Worm (Caenorhabditis elegans) whole organism, L3 larva: ENCODE results near the gene str-263.

ENCODE experiments used
- R02D3.7 ChIP-seq: fragments of 150-350 bp; optimal IDR thresholded peaks from 2 replicates; lab custom pipeline; 2014; ENCODE audit warnings: missing biosample characterization, missing genetic modification characterization
- ZK546.5 ChIP-seq: sonication (generic microtip); optimal IDR thresholded peaks from 2 replicates; lab custom pipeline; 2017; ENCODE audit warnings: missing biosample characterization, missing genetic modification characterization
- aly-2 ChIP-seq: fragments of 150-350 bp; optimal IDR thresholded peaks from 2 replicates; lab custom pipeline; 2014; ENCODE audit warnings: missing biosample characterization, missing genetic modification characterization
- ama-1 ChIP-seq: fragments of 150-350 bp; optimal IDR thresholded peaks from 2 replicates; lab custom pipeline; 2018
- ceh-16 ChIP-seq: sonication (generic microtip); optimal IDR thresholded peaks from 2 replicates; lab custom pipeline; 2017; ENCODE audit warnings: missing biosample characterization, missing genetic modification characterization
- ceh-28 ChIP-seq: fragments of 150-350 bp; optimal IDR thresholded peaks from 2 replicates; lab custom pipeline; 2014; ENCODE audit warnings: missing biosample characterization, missing genetic modification reagents, missing genetic modification characterization
- ceh-82 ChIP-seq: fragments of 150-350 bp; optimal IDR thresholded peaks from 2 replicates; lab custom pipeline; 2014; ENCODE audit warnings: missing biosample characterization, missing genetic modification characterization
- ceh-9 ChIP-seq: sonication (generic microtip); optimal IDR thresholded peaks from 2 replicates; lab custom pipeline; 2018; ENCODE audit warnings: missing biosample characterization, missing genetic modification characterization
- daf-12 ChIP-seq: fragments of 150-350 bp; optimal IDR thresholded peaks from 2 replicates; lab custom pipeline; 2014; ENCODE audit warnings: missing biosample characterization, missing genetic modification reagents, missing genetic modification characterization
- egl-27 ChIP-seq: sonication (generic microtip); optimal IDR thresholded peaks from 4 replicates; lab custom pipeline; 2017; ENCODE audit warnings: missing biosample characterization, missing genetic modification reagents, missing genetic modification characterization
- egl-5 ChIP-seq: fragments of 150-350 bp; optimal IDR thresholded peaks from 2 replicates; lab custom pipeline; 2017; ENCODE audit warnings: missing biosample characterization, missing genetic modification reagents, missing genetic modification characterization, inconsistent platforms
- elt-1 ChIP-seq: fragments of 150-350 bp; optimal IDR thresholded peaks from 2 replicates; lab custom pipeline; 2014; ENCODE audit warnings: missing biosample characterization, missing genetic modification characterization
- elt-2 ChIP-seq: sonication (generic microtip); optimal IDR thresholded peaks from 2 replicates; lab custom pipeline; 2016; ENCODE audit warnings: missing genetic modification reagents, mild to moderate bottlenecking, missing genetic modification characterization, missing compliant biosample characterization
- elt-3 ChIP-seq, 3 experiments: fragments of 150-350 bp in 1 of 3; sonication (generic microtip) in 2 of 3; optimal IDR thresholded peaks; 2 replicates in 2 of 3; 4 replicates in 1 of 3; lab custom pipeline; 2014 to 2017; ENCODE audit warnings: missing biosample characterization in 3 of 3, missing genetic modification characterization in 3 of 3
- eor-1 ChIP-seq, 2 experiments: fragments of 150-350 bp; optimal IDR thresholded peaks; 2 replicates each; lab custom pipeline; 2014 to 2018; ENCODE audit warnings: missing biosample characterization in 2 of 2, missing genetic modification characterization in 2 of 2
- fkh-10 ChIP-seq: sonication (generic microtip); optimal IDR thresholded peaks from 2 replicates; lab custom pipeline; 2017; ENCODE audit warnings: missing biosample characterization, missing genetic modification reagents, missing genetic modification characterization
- fkh-2 ChIP-seq: fragments of 150-350 bp; optimal IDR thresholded peaks from 2 replicates; lab custom pipeline; 2014; ENCODE audit warnings: missing biosample characterization, missing genetic modification reagents, missing genetic modification characterization
- fos-1 ChIP-seq: fragments of 150-350 bp; optimal IDR thresholded peaks from 2 replicates; lab custom pipeline; 2014; ENCODE audit warnings: missing biosample characterization, missing genetic modification characterization
- hmg-11 ChIP-seq: sonication (generic microtip); optimal IDR thresholded peaks from 2 replicates; lab custom pipeline; 2016; ENCODE audit warnings: missing genetic modification characterization, missing compliant biosample characterization
- jun-1 ChIP-seq: fragments of 150-350 bp; optimal IDR thresholded peaks from 2 replicates; lab custom pipeline; 2014; ENCODE audit warnings: missing biosample characterization, missing genetic modification reagents, missing genetic modification characterization
- lin-15B ChIP-seq: fragments of 150-350 bp; optimal IDR thresholded peaks from 2 replicates; lab custom pipeline; 2014; ENCODE audit warnings: missing biosample characterization, missing genetic modification characterization
- lin-39 ChIP-seq: fragments of 150-350 bp; optimal IDR thresholded peaks from 2 replicates; lab custom pipeline; 2018; ENCODE audit warnings: missing biosample characterization, missing genetic modification reagents, missing genetic modification characterization
- lsy-12 ChIP-seq: sonication (generic microtip); optimal IDR thresholded peaks from 2 replicates; lab custom pipeline; 2016; ENCODE audit warnings: mild to moderate bottlenecking, missing genetic modification characterization, missing compliant biosample characterization
- mml-1 ChIP-seq: fragments of 150-350 bp; sonication (generic microtip); optimal IDR thresholded peaks from 3 replicates; lab custom pipeline; 2014; ENCODE audit warnings: missing biosample characterization, missing genetic modification characterization
- nfya-1 ChIP-seq: sonication (generic microtip); optimal IDR thresholded peaks from 2 replicates; lab custom pipeline; 2017; ENCODE audit warnings: missing genetic modification characterization, mild to moderate bottlenecking, missing compliant biosample characterization, antibody characterized with exemption, moderate library complexity; ENCODE audit not compliant: insufficient read depth
- nhr-11 ChIP-seq: fragments of 150-350 bp; optimal IDR thresholded peaks from 2 replicates; lab custom pipeline; 2014; ENCODE audit warnings: missing biosample characterization, missing genetic modification characterization
- nhr-23 ChIP-seq: fragments of 150-350 bp; optimal IDR thresholded peaks from 2 replicates; lab custom pipeline; 2014; ENCODE audit warnings: missing biosample characterization, missing genetic modification reagents, missing genetic modification characterization
- nhr-237 ChIP-seq: fragments of 150-350 bp; optimal IDR thresholded peaks from 2 replicates; lab custom pipeline; 2014; ENCODE audit warnings: missing biosample characterization, missing genetic modification characterization
- nhr-28 ChIP-seq: fragments of 150-350 bp; optimal IDR thresholded peaks from 2 replicates; lab custom pipeline; 2014; ENCODE audit warnings: missing biosample characterization, missing genetic modification characterization
- nhr-43 ChIP-seq: sonication (generic microtip); optimal IDR thresholded peaks from 2 replicates; lab custom pipeline; 2016; ENCODE audit warnings: mild to moderate bottlenecking, missing genetic modification characterization, missing compliant biosample characterization; ENCODE audit not compliant: poor library complexity, severe bottlenecking
- nhr-67 ChIP-seq: fragments of 150-350 bp; optimal IDR thresholded peaks from 2 replicates; lab custom pipeline; 2014; ENCODE audit warnings: missing biosample characterization, missing genetic modification characterization
- nhr-76 ChIP-seq: fragments of 150-350 bp; sonication (generic microtip); optimal IDR thresholded peaks from 5 replicates; lab custom pipeline; 2014; ENCODE audit warnings: missing biosample characterization, missing genetic modification characterization
- nhr-77 ChIP-seq: fragments of 150-350 bp; optimal IDR thresholded peaks from 2 replicates; lab custom pipeline; 2014; ENCODE audit warnings: missing biosample characterization, missing genetic modification characterization
- pha-4 ChIP-seq: fragments of 150-350 bp; optimal IDR thresholded peaks from 2 replicates; lab custom pipeline; 2014; ENCODE audit warnings: missing biosample characterization, missing genetic modification reagents, missing genetic modification characterization
- pqm-1 ChIP-seq: fragments of 150-350 bp; optimal IDR thresholded peaks from 2 replicates; lab custom pipeline; 2017; ENCODE audit warnings: missing biosample characterization, missing genetic modification characterization, inconsistent platforms
- sea-2 ChIP-seq: fragments of 150-350 bp; sonication (generic microtip); optimal IDR thresholded peaks from 4 replicates; lab custom pipeline; 2014; ENCODE audit warnings: missing biosample characterization, missing genetic modification reagents, missing genetic modification characterization
- skn-1 ChIP-seq: fragments of 150-350 bp; optimal IDR thresholded peaks from 2 replicates; lab custom pipeline; 2014; ENCODE audit warnings: missing biosample characterization, missing genetic modification characterization
- snpc-4 ChIP-seq: fragments of 150-350 bp; optimal IDR thresholded peaks from 2 replicates; lab custom pipeline; 2014; ENCODE audit warnings: missing biosample characterization, missing genetic modification characterization
- tbx-2 ChIP-seq: sonication (generic microtip); optimal IDR thresholded peaks from 2 replicates; lab custom pipeline; 2016; ENCODE audit warnings: mild to moderate bottlenecking, missing genetic modification characterization, missing compliant biosample characterization
- unc-39 ChIP-seq: sonication (generic microtip); optimal IDR thresholded peaks from 4 replicates; lab custom pipeline; 2017; ENCODE audit warnings: missing biosample characterization, missing genetic modification characterization
- unc-62 ChIP-seq: fragments of 150-350 bp; sonication (generic microtip); optimal IDR thresholded peaks from 4 replicates; lab custom pipeline; 2014; ENCODE audit warnings: missing biosample characterization, missing genetic modification reagents, missing genetic modification characterization
- zag-1 ChIP-seq: fragments of 150-350 bp; optimal IDR thresholded peaks from 2 replicates; lab custom pipeline; 2014; ENCODE audit warnings: missing biosample characterization, missing genetic modification characterization
- ztf-11 ChIP-seq: fragments of 150-350 bp; optimal IDR thresholded peaks from 2 replicates; lab custom pipeline; 2014; ENCODE audit warnings: missing biosample characterization, missing genetic modification characterization

str-263 gene

DNA sequence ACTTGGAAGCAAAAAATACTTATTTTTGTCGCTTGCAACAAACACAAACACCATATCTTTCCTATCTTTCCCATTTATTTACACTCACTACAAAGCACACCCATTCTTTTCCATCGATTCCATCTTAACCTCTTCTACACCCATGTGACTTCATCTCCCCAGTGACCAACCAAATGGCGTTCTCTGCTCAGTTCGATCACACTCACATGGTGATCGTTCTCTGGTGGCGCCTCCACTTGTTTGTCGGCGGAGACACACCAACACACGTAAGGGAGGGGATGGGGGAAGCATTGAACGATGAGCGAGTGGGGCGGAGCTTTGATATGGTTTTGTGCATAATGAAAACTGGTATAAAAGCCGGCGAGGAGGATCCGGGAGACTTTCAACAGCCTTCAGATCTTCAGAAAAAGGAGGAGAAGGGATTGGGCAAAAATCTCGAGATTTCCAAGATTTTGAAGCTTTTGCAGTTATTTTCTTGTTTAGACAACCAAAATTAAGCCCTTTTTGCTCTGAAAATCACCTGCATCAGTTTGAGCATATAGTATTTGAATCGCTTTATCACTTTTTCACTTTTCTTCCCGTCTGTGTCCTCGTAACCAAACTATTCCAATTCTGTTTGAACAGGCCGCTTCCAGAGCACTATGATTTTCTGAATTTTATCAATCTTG is 46.3 kb upstream of the str-263 start (continued):
- no peak for TF ChIP-seq nhr-77 (tag; lab: Kevin White, UChicago)
- TF ChIP-seq tbx-2 (tag; lab: Kevin White, UChicago) = no peak
- no peak for TF ChIP-seq ZK546.5 (tag; lab: Kevin White, UChicago)
- TF ChIP-seq nhr-28 (tag; lab: Kevin White, UChicago) = no peak
- no peak for TF ChIP-seq nhr-67 (tag; lab: Kevin White, UChicago)
- TF ChIP-seq eor-1 (tag; optimal IDR thresholded peaks at IDR 0.05; lab: Kevin White, UChicago) = no peak
- TF ChIP-seq egl-5 = peak; percentile 86
- TF ChIP-seq egl-27 (tag; lab: Kevin White, UChicago) = no peak
- TF ChIP-seq ztf-11 (tag; lab: Kevin White, UChicago) = no peak
- peak; percentile 19 for TF ChIP-seq unc-62 (GFP tag; lab: Kevin White, UChicago)

DNA sequence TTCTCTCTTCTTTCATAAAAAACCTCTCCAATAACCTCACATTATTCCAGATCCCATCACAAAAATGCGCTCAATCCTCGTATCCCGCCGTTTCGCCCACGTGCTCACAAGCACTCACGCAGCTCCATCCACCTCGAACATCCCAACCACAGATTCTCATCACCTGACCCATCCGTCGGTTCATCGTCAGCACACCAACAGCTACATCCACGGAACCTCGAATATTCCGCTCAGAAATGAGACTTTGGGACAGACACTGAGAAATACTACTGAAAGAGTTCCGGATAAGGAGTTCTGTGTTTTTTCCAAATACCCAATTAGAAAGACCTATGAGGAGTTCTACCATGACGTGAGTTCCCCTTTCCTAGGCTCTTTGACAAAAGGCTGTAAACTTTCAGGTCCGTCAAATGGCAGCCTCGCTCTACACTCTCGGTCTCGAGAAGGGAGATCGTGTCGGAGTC is 45.6 kb upstream of the str-263 start, which contains the start of gene acs-2:
TSS of gene acs-2 (plus strand) at position 51 of the 461 bp plus-strand sequence.
- TF ChIP-seq ama-1 (lab: Kevin White, UChicago) (peak; percentile 96), hmg-11 (tag; lab: Kevin White, UChicago) (no peak)

DNA sequence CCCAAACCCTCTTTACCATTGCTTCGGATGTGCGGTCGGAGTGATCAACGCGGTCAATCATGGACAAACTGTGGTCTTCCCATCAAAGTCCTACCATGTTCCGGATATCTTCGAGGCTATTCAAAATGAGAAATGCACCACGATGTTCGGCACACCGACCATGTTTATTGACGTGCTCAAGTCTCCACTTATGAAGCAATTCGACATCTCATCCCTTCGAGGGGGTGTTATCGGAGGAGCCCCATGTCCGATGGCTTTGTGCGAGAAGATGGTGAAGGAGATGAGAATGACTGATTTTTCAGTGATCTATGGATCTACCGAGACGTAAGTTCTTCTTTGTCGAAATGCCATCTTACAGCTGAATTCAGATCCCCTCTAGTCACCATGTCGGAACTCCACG is 44.6 kb upstream of the str-263 start:
- TF ChIP-seq ama-1 (lab: Kevin White, UChicago) (peak; percentile 93), tbx-2 (tag; lab: Kevin White, UChicago) (no peak), lin-39 (tag; lab: Kevin White, UChicago) (peak; percentile 7), zag-1 (tag; lab: Kevin White, UChicago) (no peak), nhr-67 (tag; lab: Kevin White, UChicago) (no peak), daf-12 (no peak)

DNA sequence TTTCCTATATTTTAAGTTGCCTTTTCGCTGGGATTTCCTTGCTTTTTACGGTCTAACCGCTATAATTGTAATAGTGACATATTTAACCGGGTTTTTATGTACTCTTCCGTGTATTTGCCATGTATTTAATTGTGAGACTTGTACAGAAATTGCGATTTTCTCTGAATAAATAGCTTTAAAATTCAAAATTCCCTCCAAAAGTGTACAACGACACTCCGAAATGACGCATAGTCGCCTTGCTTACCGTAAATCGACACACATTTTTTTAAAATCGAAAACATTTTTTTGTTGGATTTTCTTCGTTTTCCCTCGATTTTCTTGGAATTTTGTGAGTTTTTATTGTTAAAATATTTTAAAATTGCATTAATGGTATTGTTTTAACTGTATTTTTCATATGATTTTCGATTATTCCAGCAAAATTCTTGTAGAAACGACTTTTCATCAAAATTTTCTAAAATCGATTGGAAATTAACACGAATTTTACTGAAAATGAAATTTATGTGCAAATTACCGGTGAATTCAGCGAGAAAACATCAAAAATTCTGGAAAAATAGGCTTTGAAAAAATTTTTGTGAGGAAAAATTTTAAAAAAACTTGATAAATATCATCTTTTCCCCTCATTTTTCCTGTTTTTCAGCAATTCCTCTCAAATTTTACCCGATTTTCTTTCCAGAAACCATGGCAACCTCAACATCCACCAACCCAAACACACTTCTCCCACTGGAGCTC is 43.1 kb upstream of the str-263 start, which contains the start of gene lsm-5:
TSS of gene lsm-5 (plus strand) at position 679 of the 729 bp plus-strand sequence.
- TF ChIP-seq nhr-237 (tag; lab: Kevin White, UChicago) (no peak), snpc-4 (tag; lab: Kevin White, UChicago) (no peak), daf-12 (no peak), elt-1 (no peak), lsy-12 (tag; lab: Kevin White, UChicago) (no peak), skn-1 (tag; lab: Kevin White, UChicago) (no peak), ceh-16 (tag; lab: Kevin White, UChicago) (no peak), pqm-1 (peak; percentile 74), nhr-77 (tag; lab: Kevin White, UChicago) (no peak), R02D3.7 (tag; lab: Kevin White, UChicago) (peak; percentile 91), nhr-23 (peak; percentile 60), nhr-11 (tag; lab: Kevin White, UChicago) (peak; percentile 16), nfya-1 (tag; lab: Kevin White, UChicago) (peak; percentile 74), nhr-76 (no peak), sea-2 (GFP tag; lab: Kevin White, UChicago) (no peak), lin-15B (tag; lab: Kevin White, UChicago) (peak; percentile 57), egl-27 (tag; lab: Kevin White, UChicago) (no peak), pha-4 (tag; lab: Kevin White, UChicago) (peak; percentile 81), ZK546.5 (tag; lab: Kevin White, UChicago) (no peak), ceh-9 (tag; lab: Kevin White, UChicago) (no peak), unc-39 (tag; lab: Kevin White, UChicago) (no peak), fos-1 (tag; lab: Kevin White, UChicago) (no peak), egl-5 (peak; percentile 24), unc-62 (GFP tag; lab: Kevin White, UChicago) (no peak), tbx-2 (tag; lab: Kevin White, UChicago) (no peak), elt-3 (tag; optimal IDR thresholded peaks at IDR 0.05; lab: Kevin White, UChicago) (no peak), ceh-82 (no peak), jun-1 (tag; lab: Kevin White, UChicago) (peak; percentile 8), mml-1 (tag; lab: Kevin White, UChicago) (no peak), fkh-2 (no peak), ama-1 (lab: Kevin White, UChicago) (peak; percentile 92), zag-1 (tag; lab: Kevin White, UChicago) (no peak), fkh-10 (no peak), elt-2 (tag; lab: Kevin White, UChicago) (peak; percentile 27), lin-39 (tag; lab: Kevin White, UChicago) (peak; percentile 7), nhr-43 (tag; lab: Kevin White, UChicago) (no peak), ceh-28 (tag; lab: Kevin White, UChicago) (no peak), ztf-11 (tag; lab: Kevin White, UChicago) (no peak), aly-2 (tag; lab: Kevin White, UChicago) (no peak)
